Worm (Caenorhabditis elegans) whole organism, L4 larva: Measurements from ENCODE around the gene srsx-35.
A peak's percentile ranks its signal among the peaks of the same experiment; 100 is the strongest.

Experiments
- F49E8.2 ChIP-seq: sonication (generic microtip); optimal IDR thresholded peaks from 2 replicates; lab custom pipeline; 2016; ENCODE audit warnings: missing compliant biosample characterization, mild to moderate bottlenecking, missing genetic modification characterization, borderline replicate concordance
- T26A8.4 ChIP-seq: fragments of 200-800 bp; sonication (Bioruptor generic); IDR thresholded peaks from 2 replicates; pipeline ENCODE4 v1.3.6; 2022; ENCODE audit warnings: missing genetic modification characterization, missing compliant biosample characterization
- Y105C5A.15 ChIP-seq: fragments of 200-800 bp; sonication (Bioruptor generic); IDR thresholded peaks from 2 replicates; pipeline ENCODE4 v1.3.6; 2022; ENCODE audit warnings: missing genetic modification characterization, missing compliant biosample characterization
- Y5F2A.4 ChIP-seq: fragments of 200-800 bp; sonication (Bioruptor generic); optimal IDR thresholded peaks from 2 replicates; lab custom pipeline; 2018; ENCODE audit warnings: mild to moderate bottlenecking, missing genetic modification characterization, missing compliant biosample characterization
- Y75B8A.6 ChIP-seq: fragments of 200-800 bp; sonication (Bioruptor generic); IDR thresholded peaks from 2 replicates; pipeline ENCODE4 v1.3.6; 2022; ENCODE audit warnings: missing genetic modification reagents, missing genetic modification characterization, missing compliant biosample characterization
- ama-1 ChIP-seq: fragments of 150-350 bp; optimal IDR thresholded peaks from 2 replicates; lab custom pipeline; 2014; ENCODE audit warnings: inconsistent platforms, mixed read lengths
- ceh-20 ChIP-seq: fragments of 200-800 bp; sonication (Bioruptor generic); IDR thresholded peaks from 2 replicates; pipeline ENCODE4 v1.3.6; 2022; ENCODE audit warnings: missing genetic modification reagents, missing genetic modification characterization, missing compliant biosample characterization
- ceh-32 ChIP-seq: sonication (generic microtip); optimal IDR thresholded peaks from 2 replicates; lab custom pipeline; 2016; ENCODE audit warnings: mild to moderate bottlenecking, missing genetic modification characterization, missing compliant biosample characterization; ENCODE audit not compliant: poor library complexity
- ctbp-1 ChIP-seq: fragments of 200-800 bp; sonication (Bioruptor generic); IDR thresholded peaks from 2 replicates; pipeline ENCODE4 v1.3.6; 2022; ENCODE audit warnings: missing genetic modification reagents, missing genetic modification characterization, missing compliant biosample characterization
- daf-16 ChIP-seq, 3 experiments: sonication (generic microtip); optimal IDR thresholded peaks; 2 replicates each; lab custom pipeline; 2016 to 2017; ENCODE audit warnings: missing genetic modification characterization in 3 of 3, missing genetic modification reagents in 3 of 3, mild to moderate bottlenecking in 2 of 3, missing compliant biosample characterization in 2 of 3, missing biosample characterization in 1 of 3, moderate library complexity in 1 of 3
- daf-8 ChIP-seq: fragments of 200-800 bp; sonication (Bioruptor generic); IDR thresholded peaks from 2 replicates; pipeline ENCODE4 v1.3.6; 2022; ENCODE audit warnings: missing genetic modification characterization, missing compliant biosample characterization
- dmd-6 ChIP-seq: fragments of 200-800 bp; sonication (Bioruptor generic); IDR thresholded peaks from 2 replicates; pipeline ENCODE4 v1.3.6; 2022; ENCODE audit warnings: missing genetic modification reagents, missing genetic modification characterization, missing compliant biosample characterization
- dpl-1 ChIP-seq: fragments of 150-350 bp; optimal IDR thresholded peaks from 2 replicates; lab custom pipeline; 2014; ENCODE audit warnings: missing biosample characterization, missing genetic modification reagents, missing genetic modification characterization
- dve-1 ChIP-seq: sonication (generic microtip); optimal IDR thresholded peaks from 2 replicates; lab custom pipeline; 2017; ENCODE audit warnings: antibody characterized with exemption, mild to moderate bottlenecking, missing genetic modification characterization, missing compliant biosample characterization; ENCODE audit not compliant: insufficient read depth
- egl-43 ChIP-seq: fragments of 200-800 bp; sonication (Bioruptor generic); IDR thresholded peaks from 2 replicates; pipeline ENCODE4 v1.3.6; 2022; ENCODE audit warnings: missing genetic modification reagents, missing genetic modification characterization, missing compliant biosample characterization
- fkh-10 ChIP-seq: fragments of 150-350 bp; optimal IDR thresholded peaks from 2 replicates; lab custom pipeline; 2014; ENCODE audit warnings: missing biosample characterization, missing genetic modification reagents, missing genetic modification characterization
- fos-1 ChIP-seq: fragments of 150-350 bp; optimal IDR thresholded peaks from 2 replicates; lab custom pipeline; 2014; ENCODE audit warnings: missing biosample characterization, missing genetic modification characterization
- hif-1 ChIP-seq, 2 experiments: sonication (generic microtip); optimal IDR thresholded peaks; 2 replicates each; lab custom pipeline; 2016 to 2017; ENCODE audit warnings: missing compliant biosample characterization in 2 of 2, missing genetic modification characterization in 2 of 2, missing genetic modification reagents in 2 of 2, missing genotype in 2 of 2, mild to moderate bottlenecking in 1 of 2
- hlh-11 ChIP-seq: fragments of 200-800 bp; sonication (Bioruptor generic); optimal IDR thresholded peaks from 2 replicates; lab custom pipeline; 2018; ENCODE audit warnings: mild to moderate bottlenecking, missing genetic modification characterization, missing compliant biosample characterization
- hlh-30 ChIP-seq: sonication (generic microtip); optimal IDR thresholded peaks from 2 replicates; lab custom pipeline; 2017; ENCODE audit warnings: antibody characterized with exemption, mild to moderate bottlenecking, missing genetic modification characterization, missing compliant biosample characterization; ENCODE audit not compliant: insufficient read depth
- hmg-1.1 ChIP-seq: fragments of 200-800 bp; sonication (Bioruptor generic); IDR thresholded peaks from 2 replicates; pipeline ENCODE4 v1.3.6; 2022; ENCODE audit warnings: missing genetic modification reagents, missing genetic modification characterization, missing compliant biosample characterization
- lin-1 ChIP-seq: fragments of 200-800 bp; sonication (Bioruptor generic); IDR thresholded peaks from 2 replicates; pipeline ENCODE4 v1.3.6; 2022; ENCODE audit warnings: missing genetic modification reagents, missing genetic modification characterization, missing compliant biosample characterization
- lin-13 ChIP-seq: fragments of 150-350 bp; optimal IDR thresholded peaks from 2 replicates; lab custom pipeline; 2014; ENCODE audit warnings: missing biosample characterization, missing genetic modification reagents, missing genetic modification characterization
- lin-29 ChIP-seq: fragments of 200-800 bp; sonication (Bioruptor generic); IDR thresholded peaks from 2 replicates; pipeline ENCODE4 v1.3.6; 2022; ENCODE audit warnings: missing genetic modification reagents, missing genetic modification characterization, missing compliant biosample characterization
- lsy-2 ChIP-seq, 2 experiments: fragments of 150-350 bp in 1 of 2; sonication (generic microtip) in 1 of 2; optimal IDR thresholded peaks; 2 replicates each; lab custom pipeline; 2014 to 2017; ENCODE audit warnings: missing biosample characterization in 2 of 2, missing genetic modification characterization in 2 of 2
- madf-9 ChIP-seq: fragments of 200-800 bp; sonication (Bioruptor generic); conservative IDR thresholded peaks from 2 replicates; pipeline ENCODE4 v1.3.6; 2022; ENCODE audit warnings: missing genetic modification reagents, missing genetic modification characterization, missing compliant biosample characterization
- mdl-1 ChIP-seq, 2 experiments: fragments of 150-350 bp in 1 of 2; sonication (generic microtip) in 1 of 2; optimal IDR thresholded peaks; 2 replicates each; lab custom pipeline; 2014 to 2017; ENCODE audit warnings: missing biosample characterization in 2 of 2, missing genetic modification characterization in 2 of 2
- mep-1 ChIP-seq: fragments of 150-350 bp; sonication (generic microtip); optimal IDR thresholded peaks from 3 replicates; lab custom pipeline; 2014; ENCODE audit warnings: missing biosample characterization, missing genetic modification characterization
- mes-2 ChIP-seq: sonication (generic microtip); optimal IDR thresholded peaks from 2 replicates; lab custom pipeline; 2016; ENCODE audit warnings: missing genotype, mild to moderate bottlenecking, missing genetic modification characterization, missing compliant biosample characterization; ENCODE audit not compliant: poor library complexity, severe bottlenecking
- mxl-3 ChIP-seq: fragments of 200-800 bp; sonication (Bioruptor generic); optimal IDR thresholded peaks from 2 replicates; lab custom pipeline; 2018; ENCODE audit warnings: mild to moderate bottlenecking, missing genetic modification characterization, missing compliant biosample characterization
- nhr-102 ChIP-seq: sonication (generic microtip); optimal IDR thresholded peaks from 2 replicates; lab custom pipeline; 2016; ENCODE audit warnings: mild to moderate bottlenecking, missing genetic modification characterization, moderate library complexity, missing compliant biosample characterization
- nhr-111 ChIP-seq: fragments of 200-800 bp; sonication (Bioruptor generic); optimal IDR thresholded peaks from 2 replicates; lab custom pipeline; 2018; ENCODE audit warnings: mild to moderate bottlenecking, missing genetic modification characterization, missing compliant biosample characterization
- nhr-41 ChIP-seq: fragments of 200-800 bp; sonication (Bioruptor generic); IDR thresholded peaks from 2 replicates; pipeline ENCODE4 v1.3.6; 2022; ENCODE audit warnings: missing genetic modification reagents, missing genetic modification characterization, missing compliant biosample characterization
- nhr-42 ChIP-seq: fragments of 200-800 bp; sonication (Bioruptor generic); IDR thresholded peaks from 2 replicates; pipeline ENCODE4 v1.3.6; 2022; ENCODE audit warnings: missing genetic modification characterization, missing compliant biosample characterization
- nhr-6 ChIP-seq: fragments of 150-350 bp; optimal IDR thresholded peaks from 2 replicates; lab custom pipeline; 2014; ENCODE audit warnings: missing biosample characterization, missing genetic modification characterization
- pqm-1 ChIP-seq: sonication (generic microtip); optimal IDR thresholded peaks from 2 replicates; lab custom pipeline; 2017; ENCODE audit warnings: missing biosample characterization, missing genetic modification characterization
- rbr-2 ChIP-seq: sonication (generic microtip); optimal IDR thresholded peaks from 2 replicates; lab custom pipeline; 2016; ENCODE audit warnings: missing genotype, missing genetic modification characterization, missing compliant biosample characterization
- tag-97 ChIP-seq: fragments of 200-800 bp; sonication (Bioruptor generic); IDR thresholded peaks from 2 replicates; pipeline ENCODE4 v1.3.6; 2022; ENCODE audit warnings: missing genetic modification characterization, missing compliant biosample characterization
- tra-1 ChIP-seq: fragments of 200-800 bp; sonication (Bioruptor generic); IDR thresholded peaks from 2 replicates; pipeline ENCODE4 v1.3.6; 2022; ENCODE audit warnings: missing genetic modification reagents, missing genetic modification characterization, missing compliant biosample characterization
- unc-130 ChIP-seq: sonication (generic microtip); optimal IDR thresholded peaks from 2 replicates; lab custom pipeline; 2016; ENCODE audit warnings: missing genetic modification reagents, missing genetic modification characterization, missing compliant biosample characterization
- unc-39 ChIP-seq: sonication (generic microtip); optimal IDR thresholded peaks from 2 replicates; lab custom pipeline; 2017; ENCODE audit warnings: missing biosample characterization, missing genetic modification characterization
- unc-62 ChIP-seq, 3 experiments: fragments of 150-350 bp in 1 of 3; sonication (generic microtip); optimal IDR thresholded peaks in 2 of 3; peaks in 1 of 3; 1 replicate in 1 of 3; 2 replicates in 2 of 3; lab custom pipeline; 2014 to 2017; ENCODE audit warnings: missing biosample characterization in 3 of 3, missing genetic modification characterization in 3 of 3, missing genetic modification reagents in 3 of 3, missing genotype in 1 of 3
- zag-1 ChIP-seq: fragments of 150-350 bp; optimal IDR thresholded peaks from 2 replicates; lab custom pipeline; 2014; ENCODE audit warnings: missing biosample characterization, missing genetic modification characterization
- ztf-7 ChIP-seq: fragments of 150-350 bp; optimal IDR thresholded peaks from 2 replicates; lab custom pipeline; 2014; ENCODE audit warnings: missing biosample characterization, missing genetic modification characterization

Gene srsx-35

ce11 chrV:20712318-20712993 lies 31.2 kb downstream of the srsx-35 start (continued):
- TF ChIP-seq fos-1 (tag; lab: Kevin White, UChicago) (no peak), mdl-1 (tag; optimal IDR thresholded peaks at IDR 0.05; lab: Kevin White, UChicago) (peak; percentile 50 to 91), fkh-10 (no peak), Y105C5A.15 (GFP tag; lab: Robert Waterston, UW) (no peak), ceh-32 (tag; lab: Kevin White, UChicago) (no peak), daf-16 (GFP tag; optimal IDR thresholded peaks at IDR 0.05; lab: Kevin White, UChicago) (peak in 1 of 2 experiments; percentile 36), daf-16 (tag; optimal IDR thresholded peaks at IDR 0.05; lab: Kevin White, UChicago) (peak; percentile 96), nhr-111 (GFP tag; lab: Kevin White, UChicago) (no peak), daf-8 (GFP tag; lab: Robert Waterston, UW) (no peak), tra-1 (GFP tag; lab: Robert Waterston, UW) (peak; percentile 55; the same call in 1 of the 2 replicates), hlh-11 (tag; lab: Kevin White, UChicago) (peak; percentile 90), hmg-1.1 (GFP tag; lab: Robert Waterston, UW) (no peak), tag-97 (GFP tag; lab: Robert Waterston, UW) (no peak), nhr-102 (tag; lab: Kevin White, UChicago) (peak; percentile 59), madf-9 (GFP tag; lab: Robert Waterston, UW) (no peak), lin-13 (no peak)

ce11 chrV:20712994-20713326 lies 31.7 kb downstream of the srsx-35 start:
- peak; percentile 40 to 85 for TF ChIP-seq mdl-1 (tag; optimal IDR thresholded peaks at IDR 0.05; lab: Kevin White, UChicago)
- peak; percentile 41 for TF ChIP-seq mep-1
- TF ChIP-seq ztf-7 (tag; lab: Kevin White, UChicago): no peak
- TF ChIP-seq dmd-6 (GFP tag; lab: Robert Waterston, UW): peak; percentile 52
- no peak for TF ChIP-seq pqm-1 (tag; lab: Kevin White, UChicago)
- TF ChIP-seq daf-16 (GFP tag; optimal IDR thresholded peaks at IDR 0.05; lab: Kevin White, UChicago): no peak
- peak; percentile 14 for TF ChIP-seq daf-16 (tag; optimal IDR thresholded peaks at IDR 0.05; lab: Kevin White, UChicago)
- peak in 1 of 2 experiments; percentile 98 for TF ChIP-seq hif-1 (tag; optimal IDR thresholded peaks at IDR 0.05; lab: Kevin White, UChicago)
- no peak for TF ChIP-seq nhr-42 (GFP tag; lab: Robert Waterston, UW)
- no peak for TF ChIP-seq F49E8.2
- peak; percentile 5 for TF ChIP-seq nhr-6 (tag; lab: Kevin White, UChicago)
- 0 out of 2 replicates have a peak, but pooled peaks have one; percentile 28 for TF ChIP-seq lin-1
- peak; percentile 45; the same call in 1 of the 2 replicates for TF ChIP-seq hmg-1.1 (GFP tag; lab: Robert Waterston, UW)
- TF ChIP-seq lin-29 (GFP tag; lab: Robert Waterston, UW): no peak
- no peak for TF ChIP-seq Y5F2A.4 (GFP tag; lab: Kevin White, UChicago)
- peak; percentile 41 for TF ChIP-seq hlh-11 (tag; lab: Kevin White, UChicago)
- TF ChIP-seq mxl-3 (GFP tag; lab: Kevin White, UChicago): peak; percentile 35
- TF ChIP-seq unc-39 (tag; lab: Kevin White, UChicago): no peak
- peak; percentile 8 for TF ChIP-seq ama-1
- TF ChIP-seq unc-62 (GFP tag; optimal IDR thresholded peaks at IDR 0.05 in 1 of 2; lab: Kevin White, UChicago): peak in 1 of 2 experiments; percentile 79
- TF ChIP-seq unc-62 (tag; optimal IDR thresholded peaks at IDR 0.05; lab: Kevin White, UChicago): no peak
- peak; percentile 30 to 72 for TF ChIP-seq lsy-2 (tag; optimal IDR thresholded peaks at IDR 0.05; lab: Kevin White, UChicago)
- peak; percentile 8 for TF ChIP-seq rbr-2 (tag; lab: Kevin White, UChicago)
- peak; percentile 26 for TF ChIP-seq mes-2
- no peak for TF ChIP-seq egl-43 (GFP tag; lab: Robert Waterston, UW)
- no peak for TF ChIP-seq nhr-41 (GFP tag; lab: Robert Waterston, UW)
- no peak for TF ChIP-seq unc-130 (GFP tag; lab: Kevin White, UChicago)
- TF ChIP-seq zag-1: no peak
- TF ChIP-seq T26A8.4 (GFP tag; lab: Robert Waterston, UW): 0 out of 2 replicates have a peak, but pooled peaks have one; percentile 19
- peak; percentile 7 for TF ChIP-seq dve-1 (tag; lab: Kevin White, UChicago)
- 0 out of 2 replicates have a peak, but pooled peaks have one; percentile 40 for TF ChIP-seq ctbp-1 (GFP tag; lab: Robert Waterston, UW)
- TF ChIP-seq ceh-20 (GFP tag; lab: Robert Waterston, UW): peak; percentile 49; the same call in 1 of the 2 replicates
- TF ChIP-seq Y75B8A.6 (GFP tag; lab: Robert Waterston, UW): no peak
- no peak for TF ChIP-seq tag-97 (GFP tag; lab: Robert Waterston, UW)
- TF ChIP-seq hlh-30 (tag; lab: Kevin White, UChicago): peak; percentile 65
- peak; percentile 54 for TF ChIP-seq dpl-1 (GFP tag; lab: Kevin White, UChicago)
